Worm (Caenorhabditis elegans) whole organism, dauer: Measurements from ENCODE around the gene spe-41.

ENCODE experiments used
- unc-62 ChIP-seq: sonication (generic microtip); optimal IDR thresholded peaks from 2 replicates; lab custom pipeline; 2017; ENCODE audit warnings: missing biosample characterization, missing genetic modification reagents, missing genetic modification characterization

The spe-41 gene

DNA sequence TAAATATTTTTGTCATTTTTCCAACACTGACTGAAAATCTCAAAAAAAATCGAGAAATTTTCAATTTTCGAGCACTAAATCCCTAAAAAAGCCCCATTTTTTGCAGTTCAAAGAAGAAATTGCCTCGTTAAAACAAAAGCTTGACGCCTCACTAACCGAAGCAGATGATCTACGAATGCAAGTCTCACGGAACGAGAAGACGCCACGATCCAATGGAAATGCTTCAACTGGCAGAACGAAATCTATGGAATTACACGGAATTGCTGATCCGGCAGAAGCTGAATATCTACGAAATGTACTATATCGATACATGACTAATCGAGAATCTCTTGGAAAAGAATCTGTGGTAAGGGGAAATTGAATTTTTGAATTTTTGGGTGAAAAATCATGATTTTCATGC lies 20.1 kb downstream of the spe-41 start:
- TF ChIP-seq unc-62, result no peak

DNA sequence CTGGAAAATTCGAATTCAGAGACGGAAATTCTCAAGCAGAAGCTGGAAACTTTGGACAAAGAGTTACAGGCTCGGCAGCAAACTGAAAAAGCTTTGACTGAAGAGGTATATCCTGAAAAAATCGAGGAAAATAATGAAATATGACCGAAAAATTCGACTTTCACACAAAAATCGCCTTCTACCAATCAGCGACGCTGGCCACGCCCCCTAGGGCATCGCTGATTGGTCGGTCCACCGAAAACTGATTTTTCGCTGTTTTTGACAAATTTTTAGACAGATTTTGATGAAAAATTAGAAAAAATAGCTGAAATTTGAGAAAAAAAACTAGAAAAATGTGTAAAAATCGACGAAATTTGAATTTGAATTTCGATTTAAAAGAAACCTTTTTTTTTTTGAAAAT lies 25.1 kb downstream of the spe-41 start:
- TF ChIP-seq unc-62, result no peak

DNA sequence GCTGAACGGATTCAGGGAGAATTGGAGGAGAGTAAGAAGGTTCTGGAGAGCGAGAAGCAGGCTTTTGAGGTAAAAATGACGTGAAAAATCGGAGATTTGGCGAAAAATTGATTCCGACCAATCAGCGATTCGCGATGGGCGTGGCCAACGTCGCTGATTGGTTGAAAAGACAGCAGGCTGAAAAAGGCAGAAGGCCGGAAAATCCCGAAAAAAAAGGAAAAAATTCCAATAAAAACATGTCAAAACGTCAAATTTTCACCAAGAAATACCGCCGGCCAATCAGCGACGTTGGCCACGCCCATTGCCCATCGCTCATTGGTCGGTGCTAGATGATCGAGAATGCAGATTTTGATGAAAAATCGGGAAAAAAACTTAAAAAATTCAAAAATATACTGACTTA lies 26.6 kb downstream of the spe-41 start:
- no peak for TF ChIP-seq unc-62

DNA sequence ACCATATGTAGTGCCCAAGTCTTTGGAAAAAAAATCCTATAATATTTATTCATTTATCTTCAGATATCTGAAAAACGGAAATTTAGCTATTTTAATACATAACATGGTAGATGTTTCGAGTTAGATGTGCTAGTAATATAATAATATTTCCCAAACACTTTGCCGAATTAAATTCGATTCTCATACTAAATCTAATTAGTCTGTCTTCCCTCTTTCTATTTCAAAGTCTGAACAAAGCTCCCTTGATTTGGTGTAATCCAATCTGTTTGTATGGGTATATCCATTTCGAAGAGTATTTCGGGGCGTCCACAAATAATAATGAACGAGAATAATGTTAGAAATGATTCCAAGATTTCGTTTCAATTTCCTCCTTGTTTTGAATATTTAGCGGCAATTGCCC lies 29.6 kb downstream of the spe-41 start:
- TF ChIP-seq unc-62, result no peak

DNA sequence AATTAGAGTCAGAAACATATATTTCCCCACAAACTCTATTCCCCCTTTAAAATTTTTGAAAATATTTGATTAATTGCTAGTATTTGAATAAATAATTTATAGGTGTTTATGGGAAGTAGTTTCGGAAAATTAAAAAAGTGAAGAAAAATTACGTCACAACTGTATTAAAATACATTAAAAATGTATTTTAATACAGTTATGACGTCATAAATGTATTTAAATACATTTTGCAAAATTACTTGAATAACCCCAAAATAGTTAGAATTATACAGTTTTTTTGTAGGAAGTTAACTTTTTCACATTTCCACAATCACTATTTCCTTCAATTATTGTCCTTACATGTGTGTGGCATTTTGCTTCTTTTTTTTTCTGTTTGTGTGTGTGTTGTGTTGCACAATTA lies 30.6 kb downstream of the spe-41 start:
- no peak for TF ChIP-seq unc-62

DNA sequence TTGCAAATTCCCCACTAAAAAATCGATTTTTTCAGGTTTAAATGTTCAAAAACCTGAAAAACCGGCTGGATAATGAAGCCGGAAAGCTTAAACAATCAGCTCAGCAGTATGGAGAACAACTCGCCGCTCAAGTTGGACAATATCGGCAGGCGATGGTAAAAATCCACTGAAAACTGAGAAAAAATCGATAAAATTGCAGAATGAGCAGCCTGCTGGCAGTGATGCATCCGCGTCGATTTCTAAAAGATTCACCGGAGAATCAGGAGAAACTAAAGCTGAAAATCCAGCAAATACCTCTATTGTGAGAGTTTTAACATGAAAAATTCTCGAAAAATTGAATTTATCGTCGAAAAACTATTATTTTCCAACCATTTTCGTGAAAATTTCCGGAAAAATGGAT lies 38.5 kb downstream of the spe-41 start, which contains the start of gene golg-4:
Gene golg-4 (plus strand): TSS at position 34 of the 400 bp plus-strand sequence.
- TF ChIP-seq unc-62, result no peak

DNA sequence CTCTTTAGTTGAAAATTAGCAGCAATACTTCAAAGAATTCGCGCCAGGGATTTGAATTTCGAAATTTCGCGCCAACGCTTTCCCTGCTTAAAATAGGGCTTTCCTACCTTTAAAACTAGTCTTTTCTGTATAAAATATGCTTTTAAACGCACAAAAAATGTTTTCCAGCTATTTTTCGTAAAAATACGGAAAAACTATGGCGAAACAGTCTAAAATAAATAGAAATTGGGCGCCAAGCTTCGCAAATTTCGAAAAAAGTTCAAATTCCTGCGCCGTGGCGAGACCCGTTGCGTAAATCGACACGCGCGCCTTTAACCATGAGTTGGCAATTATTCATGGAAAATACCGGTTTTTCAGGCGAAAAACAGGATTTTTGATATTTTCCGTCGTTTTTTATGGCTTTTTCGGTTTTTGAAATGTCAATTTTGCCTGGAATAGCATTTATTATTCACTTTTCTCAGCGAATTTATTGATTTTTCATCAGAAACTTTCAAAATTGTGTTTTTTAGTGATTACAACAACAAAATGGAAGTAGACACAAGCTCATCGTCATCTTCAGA lies 39.6 kb downstream of the spe-41 start, which contains the start of the genes npp-9 and F59A2.5:
Gene npp-9 (minus strand): TSS at position 126 of the 560 bp plus-strand sequence.
Gene F59A2.5 (plus strand): TSS at position 510 of the 560 bp plus-strand sequence.
- TF ChIP-seq unc-62, result no peak

DNA sequence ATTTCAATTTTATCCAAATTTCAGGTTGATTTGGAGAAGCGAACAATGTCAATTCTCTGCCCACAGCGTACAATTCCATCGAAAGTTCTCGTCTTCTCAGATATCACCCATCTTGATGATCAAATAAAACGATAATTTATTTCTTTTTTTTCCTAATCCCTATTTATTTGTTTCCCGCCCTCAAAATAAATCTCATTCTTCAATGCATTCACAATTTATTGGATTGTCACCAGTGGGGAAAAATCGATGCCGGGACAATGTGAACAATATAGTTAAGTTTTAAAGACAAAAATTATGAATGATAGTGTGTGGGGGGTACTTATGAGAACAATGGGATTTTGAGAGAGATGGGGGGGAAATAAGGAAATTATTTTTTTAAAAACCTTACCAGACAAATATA lies 43.6 kb downstream of the spe-41 start:
- no peak for TF ChIP-seq unc-62

DNA sequence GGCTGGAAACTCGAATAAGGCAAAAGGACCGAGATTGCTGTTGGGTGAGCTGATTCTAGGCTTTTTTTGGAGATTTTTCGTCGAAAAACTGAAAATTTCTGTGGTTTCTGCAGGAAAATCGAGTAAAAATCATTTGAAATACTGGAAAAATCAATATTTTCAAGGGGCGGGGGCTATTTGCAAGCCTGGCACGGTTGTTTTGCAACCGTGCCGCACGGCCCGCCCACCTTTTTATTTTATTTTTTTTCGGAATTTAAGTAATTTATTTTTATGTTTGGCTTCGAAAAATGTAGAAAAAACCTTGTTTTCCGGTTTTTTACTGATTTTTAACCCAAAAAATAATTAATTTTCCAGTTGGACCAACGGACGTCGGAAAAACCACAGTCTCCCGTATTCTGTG lies 45.5 kb downstream of the spe-41 start:
- no peak for TF ChIP-seq unc-62

DNA sequence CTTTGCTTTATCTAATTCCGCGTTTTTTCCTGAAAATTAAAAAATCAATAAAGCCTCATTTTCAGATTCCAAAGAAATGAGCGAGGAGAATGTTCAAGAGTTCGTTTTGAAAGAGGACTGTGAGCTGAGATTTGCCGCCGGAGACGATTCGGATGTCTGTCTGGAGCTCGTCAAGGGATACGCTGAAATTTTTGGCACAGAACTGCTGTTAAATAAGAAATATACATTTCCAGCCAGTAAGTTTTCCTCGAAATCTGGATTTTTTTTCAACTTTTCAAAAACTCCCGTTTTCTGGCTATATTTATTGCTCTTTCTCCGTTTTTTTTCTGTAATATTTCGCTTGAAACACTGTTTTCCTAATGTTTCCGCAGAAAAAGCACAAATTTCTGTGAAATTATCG lies 46.3 kb downstream of the spe-41 start, which contains the start of gene clpf-1:
Gene clpf-1 (plus strand): TSS at position 66 of the 400 bp plus-strand sequence.
- no peak for TF ChIP-seq unc-62

DNA sequence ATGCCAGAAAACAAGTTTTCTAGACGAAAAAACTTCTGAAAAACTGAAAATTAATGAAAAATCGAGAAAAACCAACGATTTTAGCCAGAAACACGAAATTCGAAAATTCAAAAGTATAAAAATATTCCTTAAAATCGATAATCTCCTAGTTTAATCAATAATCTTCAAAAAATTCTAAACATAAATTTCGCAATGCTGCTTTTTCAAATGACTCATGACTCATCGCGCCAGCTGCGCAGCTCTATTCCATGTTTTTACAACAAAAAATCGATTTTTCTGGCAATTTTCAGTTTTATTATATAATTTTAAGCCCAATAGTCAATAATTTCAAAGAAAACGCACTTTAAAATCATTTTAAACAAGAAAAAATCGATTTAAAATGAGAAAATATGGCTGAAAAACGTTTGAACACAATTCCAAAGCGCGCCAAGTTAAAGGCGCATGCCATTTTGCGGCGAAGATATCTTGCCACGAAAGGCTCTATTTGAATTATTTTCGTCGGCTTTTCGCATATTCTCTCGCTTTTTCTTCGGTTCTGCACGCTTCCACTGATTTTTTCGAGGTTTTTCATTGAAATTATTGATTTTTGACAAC lies 48.0 kb downstream of the spe-41 start, which contains the start of gene cri-3:
Gene cri-3 (plus strand): TSS at position 482 of the 594 bp plus-strand sequence.
- TF ChIP-seq unc-62, result no peak

DNA sequence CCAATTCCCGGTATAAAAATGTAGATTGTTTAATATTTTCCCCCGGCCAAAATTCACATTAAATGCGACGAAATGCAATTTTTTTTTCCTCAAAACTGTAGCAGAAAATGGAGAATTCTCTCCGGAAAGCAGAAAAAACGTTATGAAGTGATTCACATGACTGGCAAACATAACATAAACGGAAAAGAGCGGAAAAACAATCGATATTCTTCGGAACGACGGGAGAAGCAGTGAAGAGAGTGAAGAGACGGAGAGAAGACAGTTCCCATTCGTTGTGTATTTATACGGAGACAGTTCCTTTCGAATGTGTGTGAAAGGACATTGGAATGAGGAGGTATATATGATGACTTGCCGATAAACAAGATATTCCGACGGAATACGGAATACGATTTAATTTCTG lies 48.9 kb downstream of the spe-41 start:
- no peak for TF ChIP-seq unc-62

DNA sequence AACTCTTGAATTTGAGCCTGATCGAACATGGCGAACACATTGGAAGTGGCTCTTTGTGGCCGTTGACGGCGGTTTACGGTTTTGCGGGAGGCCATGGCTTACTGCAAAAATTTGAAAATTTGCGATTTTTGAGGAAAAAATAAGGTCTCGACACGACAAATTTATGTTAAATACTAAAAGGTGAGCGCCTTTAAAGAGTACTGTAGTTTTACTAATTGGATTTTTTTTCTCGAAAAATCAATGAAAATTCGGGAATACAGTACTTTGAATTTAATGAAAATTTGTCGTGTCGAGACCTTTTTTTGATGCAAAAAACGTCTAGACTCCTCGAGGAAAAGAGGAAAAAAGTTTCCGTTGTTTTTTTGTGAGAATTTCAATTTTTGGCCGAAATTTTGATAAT lies 50.3 kb downstream of the spe-41 start, which contains the start of gene mlc-4:
Gene mlc-4 (minus strand): TSS at position 101 of the 400 bp plus-strand sequence.
- no peak for TF ChIP-seq unc-62

DNA sequence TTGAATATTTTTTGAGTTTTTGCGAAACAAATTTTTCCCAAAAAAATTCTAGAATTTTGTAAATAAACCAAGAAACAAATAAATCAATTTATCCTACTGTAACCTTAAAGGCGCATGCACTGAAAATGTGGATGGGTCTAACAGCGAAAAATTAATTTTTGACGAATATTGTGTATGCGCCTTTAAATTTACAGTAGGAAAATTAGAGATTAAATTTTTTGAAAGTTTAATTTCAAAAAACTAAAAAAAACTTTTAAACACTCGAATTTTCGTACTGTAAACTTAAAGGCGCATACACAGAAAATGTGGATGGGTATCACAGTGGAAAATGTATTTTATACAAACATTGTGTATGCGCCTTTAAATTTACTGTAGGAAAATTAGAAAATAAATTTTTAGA lies 53.9 kb downstream of the spe-41 start:
- no peak for TF ChIP-seq unc-62

DNA sequence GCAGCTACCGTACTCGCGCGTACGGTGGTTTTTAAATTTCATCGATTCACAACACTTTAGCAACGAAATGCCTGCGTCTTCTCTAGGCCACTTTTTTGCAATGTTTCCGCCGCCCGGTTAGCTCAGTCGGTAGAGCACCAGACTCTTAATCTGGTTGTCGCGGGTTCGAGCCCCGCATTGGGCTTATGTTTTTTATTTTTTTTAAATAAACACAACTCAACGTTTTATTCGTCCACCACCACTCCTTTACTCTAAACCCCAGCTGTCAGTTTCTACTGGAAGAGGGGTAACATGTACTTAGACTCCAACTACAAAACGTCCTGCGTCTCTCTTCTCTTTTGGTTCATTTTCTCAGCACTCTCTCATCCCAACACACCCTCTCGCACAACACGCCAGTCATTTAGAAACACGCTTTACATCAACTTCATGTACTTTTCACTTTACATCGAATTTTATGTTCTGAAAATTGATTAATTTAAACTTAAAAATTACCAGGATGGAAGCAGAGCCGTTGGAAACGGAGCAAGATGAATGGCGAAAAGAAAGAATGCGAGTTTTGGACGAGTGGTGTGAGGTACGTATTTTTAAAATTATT lies 54.5 kb downstream of the spe-41 start, which contains the start of the genes elmd-1 and hecw-1:
Gene elmd-1 (plus strand): TSS at position 494 of the 595 bp plus-strand sequence.
Gene hecw-1 (minus strand): TSS at position 545 of the 595 bp plus-strand sequence.
- TF ChIP-seq unc-62, result no peak
